Worm (Caenorhabditis elegans) whole organism, young adult: ENCODE measurements around the gene idpp-3.

ENCODE experiments used
- Y56A3A.18 ChIP-seq: fragments of 200-800 bp; sonication (Bioruptor generic); IDR thresholded peaks from 2 replicates; pipeline ENCODE4 v1.3.6; 2022; ENCODE audit warnings: missing genetic modification reagents, missing genetic modification characterization, missing compliant biosample characterization
- die-1 ChIP-seq: sonication (generic microtip); optimal IDR thresholded peaks from 2 replicates; lab custom pipeline; 2016; ENCODE audit warnings: missing genotype, mild to moderate bottlenecking, missing genetic modification characterization, missing compliant biosample characterization
- mel-28 ChIP-seq: sonication (generic microtip); optimal IDR thresholded peaks from 2 replicates; lab custom pipeline; 2016; ENCODE audit warnings: borderline replicate concordance, mild to moderate bottlenecking, missing genetic modification characterization, missing compliant biosample characterization
- nfya-1 ChIP-seq: sonication (generic microtip); optimal IDR thresholded peaks from 2 replicates; lab custom pipeline; 2017; ENCODE audit warnings: antibody characterized with exemption, missing compliant biosample characterization, missing genetic modification characterization, borderline replicate concordance; ENCODE audit not compliant: insufficient read depth
- somi-1 ChIP-seq: fragments of 200-800 bp; sonication (Bioruptor generic); optimal IDR thresholded peaks from 2 replicates; lab custom pipeline; 2018; ENCODE audit warnings: mild to moderate bottlenecking, missing genetic modification characterization, missing compliant biosample characterization
- unc-62 ChIP-seq: fragments of 150-350 bp; optimal IDR thresholded peaks from 2 replicates; lab custom pipeline; 2014; ENCODE audit warnings: missing biosample characterization, missing genetic modification reagents, missing genetic modification characterization
- ztf-18 ChIP-seq: sonication (generic microtip); optimal IDR thresholded peaks from 2 replicates; lab custom pipeline; 2016; ENCODE audit warnings: missing genotype, mild to moderate bottlenecking, missing genetic modification characterization, missing compliant biosample characterization

DNA sequence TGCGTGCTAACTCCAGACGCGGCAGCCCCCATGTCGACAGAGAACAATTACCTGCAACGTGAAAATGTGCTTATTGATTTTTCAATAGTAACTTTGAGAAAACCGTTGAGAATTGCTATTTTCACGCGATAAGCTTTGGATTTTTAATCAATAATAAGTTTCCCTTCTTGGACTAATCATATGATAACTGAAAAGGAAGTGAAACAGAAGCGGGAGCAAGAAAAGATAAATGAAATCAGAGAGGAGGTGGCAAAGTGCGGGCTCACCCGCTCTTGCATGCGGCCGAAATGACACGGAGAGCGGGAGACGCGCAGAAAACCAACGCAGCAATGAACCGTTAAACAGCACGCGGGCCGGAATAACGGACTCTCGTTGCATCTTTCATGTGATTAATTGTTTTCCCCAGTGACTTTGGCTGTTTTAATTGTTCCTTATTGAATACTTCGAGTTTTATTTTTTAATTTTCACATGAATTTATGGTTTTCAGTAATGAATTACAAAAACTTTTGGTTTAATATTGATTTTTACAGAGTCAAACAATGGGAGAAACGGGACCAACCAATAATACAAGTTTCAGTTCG lies 8.9 kb upstream of the idpp-3 start, which contains the start of the genes flwr-1 and tbc-1:
- no peak for TF ChIP-seq somi-1 (GFP tag; lab: Kevin White, UChicago)
- TF ChIP-seq nfya-1, result no peak
- no peak for TF ChIP-seq ztf-18 (tag; lab: Kevin White, UChicago)
- TF ChIP-seq die-1, result no peak
- TF ChIP-seq Y56A3A.18 (GFP tag; lab: Robert Waterston, UW), result no peak
- TF ChIP-seq unc-62 (GFP tag; lab: Kevin White, UChicago), result no peak
- no peak for TF ChIP-seq mel-28 (tag; lab: Kevin White, UChicago)
